Worm (Caenorhabditis elegans) whole organism, L4 larva: ENCODE data around the gene adal-1.

Experiments
- F10B5.3 ChIP-seq: sonication (generic microtip); optimal IDR thresholded peaks from 2 replicates; lab custom pipeline; 2016; ENCODE audit warnings: mild to moderate bottlenecking, missing genetic modification characterization, missing compliant biosample characterization
- R02D3.7 ChIP-seq: fragments of 150-350 bp; sonication (generic microtip); optimal IDR thresholded peaks from 3 replicates; lab custom pipeline; 2014; ENCODE audit warnings: missing biosample characterization, missing genetic modification characterization
- Y48G9A.11 ChIP-seq: fragments of 200-800 bp; sonication (Bioruptor generic); IDR thresholded peaks from 2 replicates; pipeline ENCODE4 v1.3.6; 2022; ENCODE audit warnings: missing genetic modification reagents, missing genetic modification characterization, missing compliant biosample characterization
- Y5F2A.4 ChIP-seq: fragments of 200-800 bp; sonication (Bioruptor generic); optimal IDR thresholded peaks from 2 replicates; lab custom pipeline; 2018; ENCODE audit warnings: mild to moderate bottlenecking, missing genetic modification characterization, missing compliant biosample characterization
- aha-1 ChIP-seq: fragments of 150-350 bp; peaks from one replicate; lab custom pipeline; 2014; ENCODE audit warnings: missing biosample characterization, missing genetic modification characterization
- ctbp-1 ChIP-seq: fragments of 200-800 bp; sonication (Bioruptor generic); IDR thresholded peaks from 2 replicates; pipeline ENCODE4 v1.3.6; 2022; ENCODE audit warnings: missing genetic modification reagents, missing genetic modification characterization, missing compliant biosample characterization
- daf-16 ChIP-seq, 3 experiments: sonication (generic microtip); optimal IDR thresholded peaks; 2 replicates each; lab custom pipeline; 2016 to 2017; ENCODE audit warnings: missing genetic modification characterization in 3 of 3, missing genetic modification reagents in 3 of 3, mild to moderate bottlenecking in 2 of 3, missing compliant biosample characterization in 2 of 3, missing biosample characterization in 1 of 3, moderate library complexity in 1 of 3
- dmd-6 ChIP-seq: fragments of 200-800 bp; sonication (Bioruptor generic); IDR thresholded peaks from 2 replicates; pipeline ENCODE4 v1.3.6; 2022; ENCODE audit warnings: missing genetic modification reagents, missing genetic modification characterization, missing compliant biosample characterization
- dmd-8 ChIP-seq: fragments of 200-800 bp; sonication (Bioruptor generic); IDR thresholded peaks from 2 replicates; pipeline ENCODE4 v1.3.6; 2022; ENCODE audit warnings: missing genetic modification characterization, missing compliant biosample characterization
- dve-1 ChIP-seq: sonication (generic microtip); optimal IDR thresholded peaks from 2 replicates; lab custom pipeline; 2017; ENCODE audit warnings: antibody characterized with exemption, mild to moderate bottlenecking, missing genetic modification characterization, missing compliant biosample characterization; ENCODE audit not compliant: insufficient read depth
- gei-8 ChIP-seq: fragments of 200-800 bp; sonication (Bioruptor generic); optimal IDR thresholded peaks from 2 replicates; lab custom pipeline; 2018; ENCODE audit warnings: mild to moderate bottlenecking, missing genetic modification characterization, missing compliant biosample characterization
- hif-1 ChIP-seq, 2 experiments: sonication (generic microtip); optimal IDR thresholded peaks; 2 replicates each; lab custom pipeline; 2016 to 2017; ENCODE audit warnings: missing compliant biosample characterization in 2 of 2, missing genetic modification characterization in 2 of 2, missing genetic modification reagents in 2 of 2, missing genotype in 2 of 2, mild to moderate bottlenecking in 1 of 2
- hlh-11 ChIP-seq: fragments of 200-800 bp; sonication (Bioruptor generic); optimal IDR thresholded peaks from 2 replicates; lab custom pipeline; 2018; ENCODE audit warnings: mild to moderate bottlenecking, missing genetic modification characterization, missing compliant biosample characterization
- hlh-30 ChIP-seq: sonication (generic microtip); optimal IDR thresholded peaks from 2 replicates; lab custom pipeline; 2017; ENCODE audit warnings: antibody characterized with exemption, mild to moderate bottlenecking, missing genetic modification characterization, missing compliant biosample characterization; ENCODE audit not compliant: insufficient read depth
- hmg-1.1 ChIP-seq: fragments of 200-800 bp; sonication (Bioruptor generic); IDR thresholded peaks from 2 replicates; pipeline ENCODE4 v1.3.6; 2022; ENCODE audit warnings: missing genetic modification reagents, missing genetic modification characterization, missing compliant biosample characterization
- lin-1 ChIP-seq: fragments of 200-800 bp; sonication (Bioruptor generic); IDR thresholded peaks from 2 replicates; pipeline ENCODE4 v1.3.6; 2022; ENCODE audit warnings: missing genetic modification reagents, missing genetic modification characterization, missing compliant biosample characterization
- lin-13 ChIP-seq: fragments of 150-350 bp; optimal IDR thresholded peaks from 2 replicates; lab custom pipeline; 2014; ENCODE audit warnings: missing biosample characterization, missing genetic modification reagents, missing genetic modification characterization
- lsy-2 ChIP-seq, 2 experiments: fragments of 150-350 bp in 1 of 2; sonication (generic microtip) in 1 of 2; optimal IDR thresholded peaks; 2 replicates each; lab custom pipeline; 2014 to 2017; ENCODE audit warnings: missing biosample characterization in 2 of 2, missing genetic modification characterization in 2 of 2
- mdl-1 ChIP-seq, 2 experiments: fragments of 150-350 bp in 1 of 2; sonication (generic microtip) in 1 of 2; optimal IDR thresholded peaks; 2 replicates each; lab custom pipeline; 2014 to 2017; ENCODE audit warnings: missing biosample characterization in 2 of 2, missing genetic modification characterization in 2 of 2
- mdt-29 ChIP-seq: fragments of 200-800 bp; sonication (Bioruptor generic); IDR thresholded peaks from 2 replicates; pipeline ENCODE4 v1.3.6; 2022; ENCODE audit warnings: missing genetic modification reagents, missing genetic modification characterization, missing compliant biosample characterization
- mep-1 ChIP-seq: fragments of 150-350 bp; sonication (generic microtip); optimal IDR thresholded peaks from 3 replicates; lab custom pipeline; 2014; ENCODE audit warnings: missing biosample characterization, missing genetic modification characterization
- mes-2 ChIP-seq: sonication (generic microtip); optimal IDR thresholded peaks from 2 replicates; lab custom pipeline; 2016; ENCODE audit warnings: missing genotype, mild to moderate bottlenecking, missing genetic modification characterization, missing compliant biosample characterization; ENCODE audit not compliant: poor library complexity, severe bottlenecking
- mxl-3 ChIP-seq: fragments of 200-800 bp; sonication (Bioruptor generic); optimal IDR thresholded peaks from 2 replicates; lab custom pipeline; 2018; ENCODE audit warnings: mild to moderate bottlenecking, missing genetic modification characterization, missing compliant biosample characterization
- nhr-10 ChIP-seq: fragments of 150-350 bp; optimal IDR thresholded peaks from 2 replicates; lab custom pipeline; 2014; ENCODE audit warnings: missing biosample characterization, missing genetic modification characterization
- nhr-11 ChIP-seq: fragments of 150-350 bp; optimal IDR thresholded peaks from 2 replicates; lab custom pipeline; 2014; ENCODE audit warnings: missing biosample characterization, missing genetic modification characterization
- nhr-237 ChIP-seq: sonication (generic microtip); optimal IDR thresholded peaks from 2 replicates; lab custom pipeline; 2017; ENCODE audit warnings: missing biosample characterization, missing genetic modification characterization
- nhr-28 ChIP-seq: fragments of 150-350 bp; optimal IDR thresholded peaks from 2 replicates; lab custom pipeline; 2014; ENCODE audit warnings: missing biosample characterization, missing genetic modification characterization
- nhr-76 ChIP-seq: fragments of 150-350 bp; optimal IDR thresholded peaks from 2 replicates; lab custom pipeline; 2014; ENCODE audit warnings: missing biosample characterization, missing genetic modification characterization
- nhr-77 ChIP-seq: fragments of 150-350 bp; optimal IDR thresholded peaks from 2 replicates; lab custom pipeline; 2014; ENCODE audit warnings: missing biosample characterization, missing genetic modification characterization
- pha-4 ChIP-seq, 2 experiments: fragments of 150-350 bp in 1 of 2; fragments of 200-800 bp in 1 of 2; sonication (Bioruptor generic) in 1 of 2; IDR thresholded peaks in 1 of 2; optimal IDR thresholded peaks in 1 of 2; 2 replicates each; pipeline versions ENCODE4 v1.3.6 to Lab custom; 2014 to 2022; ENCODE audit warnings: missing genetic modification characterization in 2 of 2, missing genetic modification reagents in 2 of 2, missing biosample characterization in 1 of 2, missing compliant biosample characterization in 1 of 2
- php-3 ChIP-seq: fragments of 200-800 bp; sonication (Bioruptor generic); IDR thresholded peaks from 2 replicates; pipeline ENCODE4 v1.3.6; 2022; ENCODE audit warnings: missing genetic modification reagents, missing genetic modification characterization, missing compliant biosample characterization
- pqm-1 ChIP-seq: sonication (generic microtip); optimal IDR thresholded peaks from 2 replicates; lab custom pipeline; 2017; ENCODE audit warnings: missing biosample characterization, missing genetic modification characterization
- skn-1 ChIP-seq: fragments of 150-350 bp; optimal IDR thresholded peaks from 2 replicates; lab custom pipeline; 2014; ENCODE audit warnings: missing biosample characterization, missing genetic modification characterization
- snpc-1.2 ChIP-seq: fragments of 200-800 bp; sonication (Bioruptor generic); IDR thresholded peaks from 2 replicates; pipeline ENCODE4 v1.3.6; 2022; ENCODE audit warnings: missing genetic modification reagents, missing genetic modification characterization, missing compliant biosample characterization
- spr-3 ChIP-seq: fragments of 200-800 bp; sonication (Bioruptor generic); optimal IDR thresholded peaks from 2 replicates; lab custom pipeline; 2018; ENCODE audit warnings: mild to moderate bottlenecking, missing genetic modification characterization, missing compliant biosample characterization
- tra-1 ChIP-seq: fragments of 200-800 bp; sonication (Bioruptor generic); IDR thresholded peaks from 2 replicates; pipeline ENCODE4 v1.3.6; 2022; ENCODE audit warnings: missing genetic modification reagents, missing genetic modification characterization, missing compliant biosample characterization
- unc-62 ChIP-seq, 3 experiments: fragments of 150-350 bp in 1 of 3; sonication (generic microtip); optimal IDR thresholded peaks in 2 of 3; peaks in 1 of 3; 1 replicate in 1 of 3; 2 replicates in 2 of 3; lab custom pipeline; 2014 to 2017; ENCODE audit warnings: missing biosample characterization in 3 of 3, missing genetic modification characterization in 3 of 3, missing genetic modification reagents in 3 of 3, missing genotype in 1 of 3
- zag-1 ChIP-seq: fragments of 150-350 bp; optimal IDR thresholded peaks from 2 replicates; lab custom pipeline; 2014; ENCODE audit warnings: missing biosample characterization, missing genetic modification characterization
- zfp-3 ChIP-seq: fragments of 200-800 bp; sonication (Bioruptor generic); conservative IDR thresholded peaks from 2 replicates; pipeline ENCODE4 v1.3.6; 2022; ENCODE audit warnings: missing genetic modification reagents, missing genetic modification characterization, missing compliant biosample characterization
- ztf-11 ChIP-seq: fragments of 150-350 bp; optimal IDR thresholded peaks from 2 replicates; lab custom pipeline; 2014; ENCODE audit warnings: missing biosample characterization, missing genetic modification characterization

The adal-1 gene

DNA sequence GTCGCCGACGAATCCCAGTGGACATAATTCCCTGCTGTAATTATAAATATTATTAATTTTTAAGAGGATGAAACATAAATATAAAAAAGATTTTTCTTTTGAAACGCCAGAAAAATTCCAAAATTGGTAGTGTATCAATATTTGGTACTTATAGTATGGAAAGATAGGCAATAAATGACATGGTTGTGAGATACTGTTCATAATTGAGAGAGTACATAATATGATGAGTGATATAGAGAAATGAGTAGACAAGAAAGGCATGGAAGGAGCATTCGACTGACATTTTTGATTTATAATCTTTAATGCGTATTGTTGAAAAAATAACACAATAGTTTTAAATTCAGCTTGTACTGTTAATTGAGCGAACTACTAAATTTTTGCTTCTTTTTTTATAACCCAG lies 4.1 kb upstream of the adal-1 start, which contains the start of gene C44B7.11 (continued):
- no peak for TF ChIP-seq lin-1 (GFP tag; lab: Robert Waterston, UW)
- no peak for TF ChIP-seq ztf-11 (tag; lab: Kevin White, UChicago)
- TF ChIP-seq ctbp-1 (GFP tag; lab: Robert Waterston, UW): no peak
- no peak for TF ChIP-seq lin-13 (GFP tag; lab: Kevin White, UChicago)
- TF ChIP-seq dve-1: peak; percentile 10
- TF ChIP-seq pqm-1: peak; percentile 64
- TF ChIP-seq spr-3: no peak
- no peak for TF ChIP-seq zag-1

DNA sequence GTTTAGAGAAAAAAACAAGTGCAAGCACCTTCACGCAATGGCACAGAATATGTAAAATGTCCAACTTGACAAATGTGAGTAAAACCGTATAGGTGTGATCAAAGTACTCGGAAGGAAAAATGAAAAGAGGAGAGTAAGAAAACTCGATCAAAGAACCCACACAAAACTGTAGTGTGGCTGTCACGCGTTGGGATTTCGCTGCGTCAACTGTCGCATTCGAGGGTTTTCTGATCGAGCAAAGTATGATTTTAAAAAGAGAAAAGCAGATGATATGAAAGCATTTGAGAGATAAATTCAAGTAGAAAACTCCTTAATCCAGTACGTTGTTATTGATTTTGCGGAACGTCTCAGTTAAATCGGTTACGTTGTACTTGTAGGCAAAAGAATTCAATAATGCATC lies 1.6 kb downstream of the adal-1 start:
- TF ChIP-seq pha-4 (GFP tag; IDR thresholded peaks at IDR 0.05; lab: Robert Waterston, UW): peak; percentile 7; the same call in 1 of the 2 replicates
- no peak for TF ChIP-seq pha-4 (tag; optimal IDR thresholded peaks at IDR 0.05; lab: Kevin White, UChicago)
- peak; percentile 78 for TF ChIP-seq nhr-77 (tag; lab: Kevin White, UChicago)
- peak; percentile 48 for TF ChIP-seq mep-1
- peak; percentile 9; the same call in 1 of the 2 replicates for TF ChIP-seq hmg-1.1 (GFP tag; lab: Robert Waterston, UW)
- TF ChIP-seq gei-8 (GFP tag; lab: Kevin White, UChicago): no peak
- TF ChIP-seq nhr-237: no peak
- TF ChIP-seq F10B5.3: no peak
- TF ChIP-seq mdt-29 (GFP tag; lab: Robert Waterston, UW): peak; percentile 87
- no peak for TF ChIP-seq aha-1 (tag; lab: Kevin White, UChicago)
- TF ChIP-seq zfp-3 (GFP tag; lab: Robert Waterston, UW): 0 out of 2 replicates have a peak, but pooled peaks have one; percentile 41
- TF ChIP-seq nhr-76 (tag; lab: Kevin White, UChicago): peak; percentile 27
- TF ChIP-seq mdl-1 (tag; optimal IDR thresholded peaks at IDR 0.05; lab: Kevin White, UChicago): peak in 1 of 2 experiments; percentile 63
- TF ChIP-seq nhr-28: peak; percentile 96
- no peak for TF ChIP-seq Y5F2A.4 (GFP tag; lab: Kevin White, UChicago)
- 0 out of 2 replicates have a peak, but pooled peaks have one; percentile 39 for TF ChIP-seq php-3 (GFP tag; lab: Robert Waterston, UW)
- TF ChIP-seq hif-1 (tag; optimal IDR thresholded peaks at IDR 0.05; lab: Kevin White, UChicago): peak in 1 of 2 experiments; percentile 13
- peak; percentile 73 for TF ChIP-seq nhr-10
- peak; percentile 48 for TF ChIP-seq nhr-11
- TF ChIP-seq Y48G9A.11 (GFP tag; lab: Robert Waterston, UW): no peak
- TF ChIP-seq dmd-6 (GFP tag; lab: Robert Waterston, UW): peak; percentile 59
- TF ChIP-seq skn-1 (tag; lab: Kevin White, UChicago): no peak
- peak; percentile 91 for TF ChIP-seq hlh-11 (tag; lab: Kevin White, UChicago)
- TF ChIP-seq dve-1: peak; percentile 84
- TF ChIP-seq daf-16 (GFP tag; optimal IDR thresholded peaks at IDR 0.05; lab: Kevin White, UChicago): no peak
- peak; percentile 22 for TF ChIP-seq daf-16 (tag; optimal IDR thresholded peaks at IDR 0.05; lab: Kevin White, UChicago)
- TF ChIP-seq lsy-2 (tag; optimal IDR thresholded peaks at IDR 0.05; lab: Kevin White, UChicago): peak; percentile 53 to 54
- TF ChIP-seq unc-62 (GFP tag; optimal IDR thresholded peaks at IDR 0.05 in 1 of 2; lab: Kevin White, UChicago): peak in 1 of 2 experiments; percentile 92
- no peak for TF ChIP-seq unc-62 (tag; optimal IDR thresholded peaks at IDR 0.05; lab: Kevin White, UChicago)
- peak; percentile 30 for TF ChIP-seq mes-2 (tag; lab: Kevin White, UChicago)
- peak; percentile 56 for TF ChIP-seq mxl-3
- TF ChIP-seq snpc-1.2: no peak
- peak; percentile 90 for TF ChIP-seq hlh-30 (tag; lab: Kevin White, UChicago)
- TF ChIP-seq tra-1 (GFP tag; lab: Robert Waterston, UW): no peak; the same call in 1 of the 2 replicates
- TF ChIP-seq dmd-8 (GFP tag; lab: Robert Waterston, UW): no peak
- TF ChIP-seq R02D3.7: no peak
